Worm (Caenorhabditis elegans) whole organism, mixed stage, embryonic: Measurements from ENCODE around the gene srx-43.
"Not testable (repeated sequence)": the region's sequence is repeated elsewhere in the genome, so short reads cannot be mapped to it uniquely, and the experiment has no call there.

ENCODE experiments used
- bed-3 ChIP-seq: fragments of 200-800 bp; sonication (Bioruptor generic); optimal IDR thresholded peaks from 3 replicates; lab custom pipeline; 2018; ENCODE audit warnings: mild to moderate bottlenecking, missing genetic modification characterization, moderate library complexity, missing compliant biosample characterization
- blmp-1 ChIP-seq: fragments of 150-350 bp; optimal IDR thresholded peaks from 2 replicates; lab custom pipeline; 2014; ENCODE audit warnings: missing biosample characterization, missing genetic modification characterization
- ceh-39 ChIP-seq: fragments of 150-350 bp; optimal IDR thresholded peaks from 2 replicates; lab custom pipeline; 2014; ENCODE audit warnings: missing biosample characterization, missing genetic modification characterization
- ceh-43 ChIP-seq: fragments of 200-800 bp; sonication (Bioruptor generic); optimal IDR thresholded peaks from 2 replicates; lab custom pipeline; 2018; ENCODE audit warnings: mild to moderate bottlenecking, missing genetic modification characterization, moderate library complexity, missing compliant biosample characterization
- ceh-83 ChIP-seq: fragments of 200-800 bp; sonication (Bioruptor generic); optimal IDR thresholded peaks from 2 replicates; lab custom pipeline; 2018; ENCODE audit warnings: mild to moderate bottlenecking, missing genetic modification characterization, missing compliant biosample characterization
- drap-1 ChIP-seq: fragments of 200-800 bp; sonication (Bioruptor generic); optimal IDR thresholded peaks from 3 replicates; lab custom pipeline; 2018; ENCODE audit warnings: mild to moderate bottlenecking, missing genetic modification characterization, missing compliant biosample characterization
- elt-3 ChIP-seq: fragments of 150-350 bp; optimal IDR thresholded peaks from 2 replicates; lab custom pipeline; 2014; ENCODE audit warnings: missing biosample characterization, missing genetic modification characterization
- ham-2 ChIP-seq: fragments of 200-800 bp; sonication (Bioruptor generic); optimal IDR thresholded peaks from 2 replicates; lab custom pipeline; 2018; ENCODE audit warnings: mild to moderate bottlenecking, missing genetic modification characterization, missing compliant biosample characterization
- hlh-1 ChIP-seq: fragments of 150-350 bp; optimal IDR thresholded peaks from 2 replicates; lab custom pipeline; 2014; ENCODE audit warnings: missing biosample characterization, missing genetic modification reagents, missing genetic modification characterization
- lin-13 ChIP-seq: fragments of 150-350 bp; optimal IDR thresholded peaks from 2 replicates; lab custom pipeline; 2014; ENCODE audit warnings: missing biosample characterization, missing genetic modification characterization
- lin-32 ChIP-seq: fragments of 200-800 bp; sonication (Bioruptor generic); optimal IDR thresholded peaks from 2 replicates; lab custom pipeline; 2018; ENCODE audit warnings: mild to moderate bottlenecking, missing genetic modification characterization, missing compliant biosample characterization
- mab-5 ChIP-seq: fragments of 150-350 bp; optimal IDR thresholded peaks from 2 replicates; lab custom pipeline; 2014; ENCODE audit warnings: missing biosample characterization, missing genetic modification characterization
- mep-1 ChIP-seq: fragments of 150-350 bp; optimal IDR thresholded peaks from 2 replicates; lab custom pipeline; 2017; ENCODE audit warnings: missing biosample characterization, missing genetic modification reagents, missing genetic modification characterization, inconsistent platforms
- nhr-12 ChIP-seq: fragments of 150-350 bp; optimal IDR thresholded peaks from 2 replicates; lab custom pipeline; 2014; ENCODE audit warnings: missing biosample characterization, missing genetic modification characterization
- nhr-2 ChIP-seq: fragments of 150-350 bp; optimal IDR thresholded peaks from 2 replicates; lab custom pipeline; 2014; ENCODE audit warnings: missing biosample characterization, missing genetic modification characterization
- nhr-237 ChIP-seq: fragments of 150-350 bp; optimal IDR thresholded peaks from 2 replicates; lab custom pipeline; 2014; ENCODE audit warnings: missing biosample characterization, missing genetic modification characterization
- nhr-28 ChIP-seq: fragments of 150-350 bp; optimal IDR thresholded peaks from 2 replicates; lab custom pipeline; 2014; ENCODE audit warnings: missing biosample characterization, missing genetic modification characterization
- nhr-76 ChIP-seq: sonication (generic microtip); optimal IDR thresholded peaks from 2 replicates; lab custom pipeline; 2017; ENCODE audit warnings: missing biosample characterization, missing genetic modification characterization
- pha-4 ChIP-seq: fragments of 150-350 bp; optimal IDR thresholded peaks from 2 replicates; lab custom pipeline; 2018; ENCODE audit warnings: missing biosample characterization, missing genetic modification reagents, missing genetic modification characterization
- snpc-4 ChIP-seq: fragments of 150-350 bp; optimal IDR thresholded peaks from 2 replicates; lab custom pipeline; 2014; ENCODE audit warnings: missing biosample characterization, missing genetic modification characterization
- sptf-1 ChIP-seq: sonication (generic microtip); optimal IDR thresholded peaks from 2 replicates; lab custom pipeline; 2017; ENCODE audit warnings: mild to moderate bottlenecking, missing genetic modification characterization, moderate library complexity, missing compliant biosample characterization
- unc-120 ChIP-seq: sonication (generic microtip); optimal IDR thresholded peaks from 2 replicates; lab custom pipeline; 2017; ENCODE audit warnings: missing genetic modification characterization, missing compliant biosample characterization; ENCODE audit not compliant: poor library complexity, severe bottlenecking
- unc-62 ChIP-seq: fragments of 150-350 bp; optimal IDR thresholded peaks from 2 replicates; lab custom pipeline; 2014; ENCODE audit warnings: missing biosample characterization, missing genetic modification reagents, missing genetic modification characterization
- ztf-11 ChIP-seq: fragments of 150-350 bp; optimal IDR thresholded peaks from 2 replicates; lab custom pipeline; 2014; ENCODE audit warnings: missing biosample characterization, missing genetic modification characterization

Gene srx-43

DNA sequence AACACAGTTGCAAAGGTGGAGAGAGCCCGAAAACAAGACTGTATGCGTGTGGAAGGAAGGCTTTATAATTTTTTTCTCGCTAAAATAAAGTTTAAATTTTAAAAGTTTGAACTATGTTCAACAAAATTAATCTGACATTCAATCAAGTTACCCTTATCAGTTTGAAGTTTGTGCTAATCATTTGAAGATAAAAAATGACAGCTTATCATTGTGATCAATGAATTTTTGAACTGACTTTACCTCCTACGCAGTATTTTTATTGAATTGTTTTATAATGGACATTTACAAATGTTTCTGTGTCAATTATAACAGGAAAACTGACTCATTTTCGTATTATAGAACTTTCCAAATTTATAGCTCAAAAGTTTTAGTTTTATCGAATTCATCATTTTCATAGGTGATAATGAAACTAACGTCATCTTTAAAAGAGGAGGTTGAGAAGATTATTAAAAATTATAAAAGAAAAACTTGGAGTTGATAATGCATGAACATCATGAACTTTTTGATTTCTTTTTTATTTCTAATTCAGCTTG is 39.5 kb upstream of the srx-43 start, which contains the start of gene oac-20:
TSS of gene oac-20 (plus strand) at position 483 of the 533 bp plus-strand sequence.
- TF ChIP-seq unc-62 (GFP tag; lab: Kevin White, UChicago) (no peak), ztf-11 (tag; lab: Kevin White, UChicago) (no peak), lin-13 (tag; lab: Kevin White, UChicago) (no peak), snpc-4 (tag; lab: Kevin White, UChicago) (no peak)

- no peak for TF ChIP-seq sptf-1 (tag; lab: Kevin White, UChicago)
- no peak for TF ChIP-seq mab-5
- no peak for TF ChIP-seq lin-32 (GFP tag; lab: Kevin White, UChicago)
- no peak for TF ChIP-seq drap-1 (GFP tag; lab: Kevin White, UChicago)
- TF ChIP-seq lin-13 (tag; lab: Kevin White, UChicago), result no peak
- no peak for TF ChIP-seq nhr-2 (tag; lab: Kevin White, UChicago)
- no peak for TF ChIP-seq ceh-43 (GFP tag; lab: Kevin White, UChicago)
- no peak for TF ChIP-seq nhr-12 (tag; lab: Kevin White, UChicago)
- TF ChIP-seq pha-4, result no peak
- no peak for TF ChIP-seq blmp-1 (tag; lab: Kevin White, UChicago)
- no peak for TF ChIP-seq unc-62 (GFP tag; lab: Kevin White, UChicago)
- no peak for TF ChIP-seq unc-120 (tag; lab: Kevin White, UChicago)
- TF ChIP-seq elt-3 (tag; lab: Kevin White, UChicago), result no peak
- TF ChIP-seq nhr-76 (tag; lab: Kevin White, UChicago), result no peak
- no peak for TF ChIP-seq mep-1 (tag; lab: Kevin White, UChicago)
These were observed 34.9 kb upstream of the srx-43 start, which contains the start of the genes fbxa-99 and F36G9.13 for ce11 chrV:15982733-15983344. Gene fbxa-99 (minus strand): TSS chrV:15982854. Gene F36G9.13 (plus strand): TSS chrV:15983294.

DNA sequence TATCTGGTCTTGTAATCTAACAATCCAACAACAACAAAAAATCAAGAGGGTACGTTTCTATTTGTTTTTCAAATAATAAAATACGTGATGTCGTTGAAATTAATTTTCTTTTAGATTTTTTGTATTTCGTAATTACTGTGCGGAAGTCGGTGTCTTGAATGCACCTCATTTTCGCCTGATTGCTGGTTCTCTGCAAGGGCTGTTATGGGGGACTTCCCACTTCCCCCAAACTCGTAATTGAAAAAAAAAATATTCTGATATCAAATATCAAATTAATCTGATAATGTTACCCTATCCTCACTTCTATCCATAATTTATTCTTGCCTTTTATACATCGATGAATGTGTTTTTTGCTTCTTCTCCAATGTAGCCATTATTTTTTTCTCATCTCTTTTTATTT is 29.7 kb upstream of the srx-43 start, which contains the start of gene F36G9.15:
TSS of gene F36G9.15 (minus strand) at position 101 of the 400 bp plus-strand sequence.
- TF ChIP-seq lin-32 (GFP tag; lab: Kevin White, UChicago) (no peak), nhr-12 (tag; lab: Kevin White, UChicago) (no peak), ceh-39 (tag; lab: Kevin White, UChicago) (no peak), ceh-83 (GFP tag; lab: Kevin White, UChicago) (no peak), ceh-43 (GFP tag; lab: Kevin White, UChicago) (no peak), blmp-1 (tag; lab: Kevin White, UChicago) (no peak), nhr-76 (tag; lab: Kevin White, UChicago) (no peak), ham-2 (GFP tag; lab: Kevin White, UChicago) (no peak), drap-1 (GFP tag; lab: Kevin White, UChicago) (no peak), nhr-237 (no peak)

DNA sequence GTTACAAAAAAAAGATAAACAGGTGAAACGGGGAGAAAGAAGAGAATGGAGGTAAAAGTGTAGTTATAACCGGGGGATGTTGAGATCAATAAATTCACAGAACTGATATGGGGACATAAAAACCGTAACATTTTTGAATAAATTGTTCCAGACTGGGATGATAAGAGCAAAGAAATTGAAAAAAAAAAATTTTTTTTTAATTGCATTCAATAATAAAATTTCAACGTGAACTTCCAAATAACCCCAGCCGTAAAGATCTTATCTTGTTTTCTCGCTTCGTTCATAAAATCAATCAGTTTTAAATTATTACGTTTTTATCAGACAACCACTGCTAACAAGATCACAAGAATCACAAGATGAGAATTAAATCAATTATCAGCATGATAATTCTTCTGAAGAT is 25.9 kb upstream of the srx-43 start, which contains the start of gene C06C6.7:
TSS of gene C06C6.7 (plus strand) at position 301 of the 400 bp plus-strand sequence.
- not testable (repeated sequence) for TF ChIP-seq nhr-2 (tag; lab: Kevin White, UChicago); mep-1 (tag; lab: Kevin White, UChicago); bed-3 (GFP tag; lab: Kevin White, UChicago)

- TF ChIP-seq nhr-28, result no peak
- TF ChIP-seq ztf-11 (tag; lab: Kevin White, UChicago), result no peak
- TF ChIP-seq nhr-2 (tag; lab: Kevin White, UChicago), result no peak
- no peak for TF ChIP-seq drap-1 (GFP tag; lab: Kevin White, UChicago)
- TF ChIP-seq hlh-1 (tag; lab: Kevin White, UChicago), result no peak
- no peak for TF ChIP-seq ceh-39 (tag; lab: Kevin White, UChicago)
- TF ChIP-seq nhr-76 (tag; lab: Kevin White, UChicago), result no peak
These were observed 21.1 kb upstream of the srx-43 start, which contains the start of the genes C06C6.9 and C06C6.8 for ce11 chrV:15996655-15997186. Gene C06C6.9 (minus strand): TSS chrV:15996755. Gene C06C6.8 (plus strand): TSS chrV:15997136.

- no peak for TF ChIP-seq mab-5
- peak; percentile 36 for TF ChIP-seq pha-4
- TF ChIP-seq, all 35 proteins: peak for 1
These were observed 17.3 kb upstream of the srx-43 start, which contains the start of gene nhr-50 for ce11 chrV:16000433-16000832. Gene nhr-50 (minus strand): TSS chrV:16000631.
